Worm (Caenorhabditis elegans) whole organism, mixed stage, embryonic: Measurements from ENCODE around the gene F28B1.9.

Experiments used
- M03D4.4 ChIP-seq: sonication (generic microtip); optimal IDR thresholded peaks from 2 replicates; lab custom pipeline; 2017; ENCODE audit warnings: mild to moderate bottlenecking, missing genetic modification characterization, missing compliant biosample characterization
- bed-3 ChIP-seq: fragments of 200-800 bp; sonication (Bioruptor generic); optimal IDR thresholded peaks from 3 replicates; lab custom pipeline; 2018; ENCODE audit warnings: mild to moderate bottlenecking, missing genetic modification characterization, moderate library complexity, missing compliant biosample characterization
- blmp-1 ChIP-seq: fragments of 150-350 bp; optimal IDR thresholded peaks from 2 replicates; lab custom pipeline; 2014; ENCODE audit warnings: missing biosample characterization, missing genetic modification characterization
- ceh-83 ChIP-seq: fragments of 200-800 bp; sonication (Bioruptor generic); optimal IDR thresholded peaks from 2 replicates; lab custom pipeline; 2018; ENCODE audit warnings: mild to moderate bottlenecking, missing genetic modification characterization, missing compliant biosample characterization
- ces-1 ChIP-seq: fragments of 150-350 bp; optimal IDR thresholded peaks from 2 replicates; lab custom pipeline; 2014; ENCODE audit warnings: missing biosample characterization, missing genetic modification reagents, missing genetic modification characterization
- cnd-1 ChIP-seq: fragments of 200-800 bp; sonication (Bioruptor generic); optimal IDR thresholded peaks from 2 replicates; lab custom pipeline; 2018; ENCODE audit warnings: mild to moderate bottlenecking, missing genetic modification characterization, missing compliant biosample characterization
- drap-1 ChIP-seq: fragments of 200-800 bp; sonication (Bioruptor generic); optimal IDR thresholded peaks from 3 replicates; lab custom pipeline; 2018; ENCODE audit warnings: mild to moderate bottlenecking, missing genetic modification characterization, missing compliant biosample characterization
- elt-1 ChIP-seq: sonication (generic microtip); optimal IDR thresholded peaks from 2 replicates; lab custom pipeline; 2017; ENCODE audit warnings: missing genetic modification characterization, mild to moderate bottlenecking, missing compliant biosample characterization, antibody characterized with exemption, moderate library complexity, borderline replicate concordance; ENCODE audit not compliant: insufficient read depth
- elt-3 ChIP-seq: fragments of 150-350 bp; optimal IDR thresholded peaks from 2 replicates; lab custom pipeline; 2014; ENCODE audit warnings: missing biosample characterization, missing genetic modification characterization
- flh-1 ChIP-seq: fragments of 200-800 bp; sonication (Bioruptor generic); optimal IDR thresholded peaks from 2 replicates; lab custom pipeline; 2018; ENCODE audit warnings: mild to moderate bottlenecking, missing genetic modification characterization, moderate library complexity, missing compliant biosample characterization
- hlh-1 ChIP-seq: fragments of 150-350 bp; optimal IDR thresholded peaks from 2 replicates; lab custom pipeline; 2014; ENCODE audit warnings: missing biosample characterization, missing genetic modification reagents, missing genetic modification characterization
- lin-13 ChIP-seq: fragments of 150-350 bp; optimal IDR thresholded peaks from 2 replicates; lab custom pipeline; 2014; ENCODE audit warnings: missing biosample characterization, missing genetic modification characterization
- lin-32 ChIP-seq: fragments of 200-800 bp; sonication (Bioruptor generic); optimal IDR thresholded peaks from 2 replicates; lab custom pipeline; 2018; ENCODE audit warnings: mild to moderate bottlenecking, missing genetic modification characterization, missing compliant biosample characterization
- lsy-2 ChIP-seq: fragments of 150-350 bp; optimal IDR thresholded peaks from 2 replicates; lab custom pipeline; 2014; ENCODE audit warnings: missing biosample characterization, missing genetic modification characterization
- mab-5 ChIP-seq: fragments of 150-350 bp; optimal IDR thresholded peaks from 2 replicates; lab custom pipeline; 2014; ENCODE audit warnings: missing biosample characterization, missing genetic modification characterization
- mls-2 ChIP-seq: sonication (generic microtip); optimal IDR thresholded peaks from 2 replicates; lab custom pipeline; 2016; ENCODE audit warnings: mild to moderate bottlenecking, missing genetic modification characterization, moderate library complexity, missing compliant biosample characterization
- nhr-12 ChIP-seq: fragments of 150-350 bp; optimal IDR thresholded peaks from 2 replicates; lab custom pipeline; 2014; ENCODE audit warnings: missing biosample characterization, missing genetic modification characterization
- nhr-2 ChIP-seq: fragments of 150-350 bp; optimal IDR thresholded peaks from 2 replicates; lab custom pipeline; 2014; ENCODE audit warnings: missing biosample characterization, missing genetic modification characterization
- nhr-237 ChIP-seq: fragments of 150-350 bp; optimal IDR thresholded peaks from 2 replicates; lab custom pipeline; 2014; ENCODE audit warnings: missing biosample characterization, missing genetic modification characterization
- nhr-28 ChIP-seq: fragments of 150-350 bp; optimal IDR thresholded peaks from 2 replicates; lab custom pipeline; 2014; ENCODE audit warnings: missing biosample characterization, missing genetic modification characterization
- nhr-76 ChIP-seq: sonication (generic microtip); optimal IDR thresholded peaks from 2 replicates; lab custom pipeline; 2017; ENCODE audit warnings: missing biosample characterization, missing genetic modification characterization
- pha-4 ChIP-seq: fragments of 150-350 bp; optimal IDR thresholded peaks from 2 replicates; lab custom pipeline; 2018; ENCODE audit warnings: missing biosample characterization, missing genetic modification reagents, missing genetic modification characterization
- sem-2 ChIP-seq: fragments of 200-800 bp; sonication (Bioruptor generic); optimal IDR thresholded peaks from 2 replicates; lab custom pipeline; 2018; ENCODE audit warnings: mild to moderate bottlenecking, missing genetic modification characterization, missing compliant biosample characterization
- snpc-4 ChIP-seq: fragments of 150-350 bp; optimal IDR thresholded peaks from 2 replicates; lab custom pipeline; 2014; ENCODE audit warnings: missing biosample characterization, missing genetic modification characterization
- tbx-8 ChIP-seq: fragments of 200-800 bp; sonication (Bioruptor generic); optimal IDR thresholded peaks from 2 replicates; lab custom pipeline; 2018; ENCODE audit warnings: mild to moderate bottlenecking, missing genetic modification characterization, moderate library complexity, missing compliant biosample characterization
- unc-120 ChIP-seq: sonication (generic microtip); optimal IDR thresholded peaks from 2 replicates; lab custom pipeline; 2017; ENCODE audit warnings: missing genetic modification characterization, missing compliant biosample characterization; ENCODE audit not compliant: poor library complexity, severe bottlenecking
- unc-39 ChIP-seq: fragments of 150-350 bp; optimal IDR thresholded peaks from 2 replicates; lab custom pipeline; 2014; ENCODE audit warnings: missing biosample characterization, missing genetic modification characterization
- unc-62 ChIP-seq: fragments of 150-350 bp; optimal IDR thresholded peaks from 2 replicates; lab custom pipeline; 2014; ENCODE audit warnings: missing biosample characterization, missing genetic modification reagents, missing genetic modification characterization
- zip-8 ChIP-seq: fragments of 150-350 bp; optimal IDR thresholded peaks from 2 replicates; lab custom pipeline; 2014; ENCODE audit warnings: missing biosample characterization, missing genetic modification characterization
- ztf-11 ChIP-seq: fragments of 150-350 bp; optimal IDR thresholded peaks from 2 replicates; lab custom pipeline; 2014; ENCODE audit warnings: missing biosample characterization, missing genetic modification characterization

The F28B1.9 gene

DNA sequence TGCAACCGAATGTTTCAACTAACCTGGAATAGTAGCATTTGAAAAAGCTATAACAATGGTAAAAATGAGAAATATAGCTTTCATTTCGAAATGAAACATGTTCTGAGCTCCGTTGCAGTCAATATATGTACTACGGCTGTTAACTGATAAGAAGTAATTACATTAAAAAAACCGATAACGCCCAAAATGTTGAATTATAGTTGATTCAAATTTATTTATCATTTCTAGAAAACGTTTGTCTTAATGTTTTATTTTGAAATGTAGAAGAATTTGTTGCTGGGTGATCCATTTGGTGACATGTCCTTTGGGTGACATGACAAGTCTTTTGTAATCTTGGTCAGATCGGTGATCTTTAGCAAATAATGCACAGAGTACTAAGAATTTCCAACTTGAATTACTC is 27.7 kb downstream of the F28B1.9 start, which contains the start of gene T05E12.6:
Gene T05E12.6 (minus strand): TSS at position 101 of the 400 bp plus-strand sequence.
- TF ChIP-seq unc-39 (no peak), ceh-83 (GFP tag; lab: Kevin White, UChicago) (no peak), lsy-2 (tag; lab: Kevin White, UChicago) (no peak), unc-120 (no peak), lin-32 (GFP tag; lab: Kevin White, UChicago) (no peak), hlh-1 (tag; lab: Kevin White, UChicago) (no peak), nhr-2 (no peak), nhr-12 (tag; lab: Kevin White, UChicago) (no peak), nhr-237 (tag; lab: Kevin White, UChicago) (no peak), cnd-1 (tag; lab: Kevin White, UChicago) (no peak), nhr-28 (tag; lab: Kevin White, UChicago) (no peak), tbx-8 (GFP tag; lab: Kevin White, UChicago) (no peak), ztf-11 (no peak), flh-1 (GFP tag; lab: Kevin White, UChicago) (no peak), snpc-4 (tag; lab: Kevin White, UChicago) (no peak), blmp-1 (tag; lab: Kevin White, UChicago) (no peak), mls-2 (tag; lab: Kevin White, UChicago) (no peak), mab-5 (tag; lab: Kevin White, UChicago) (no peak)

DNA sequence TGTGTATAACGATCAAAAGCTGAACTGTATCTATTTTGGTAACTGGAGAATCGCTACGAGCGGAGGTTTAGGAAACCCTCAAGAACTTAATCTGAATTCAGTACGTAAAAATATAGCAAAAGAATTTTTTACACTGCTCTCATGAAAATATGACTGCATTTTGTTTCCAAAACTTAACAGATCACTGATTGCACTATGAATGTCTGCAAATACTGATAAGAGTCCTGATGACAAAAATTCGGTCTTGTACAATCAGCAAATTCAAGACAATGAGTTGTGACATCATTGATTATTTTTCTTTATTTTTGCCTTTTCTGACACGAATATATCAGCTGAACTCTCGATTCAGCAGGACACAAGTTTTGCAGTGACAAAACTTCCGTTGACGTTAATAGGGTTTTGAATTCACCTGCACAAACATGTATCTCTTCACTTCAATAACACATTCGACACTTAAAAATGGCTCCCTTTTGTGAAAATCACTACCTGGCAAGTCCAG is 28.3 kb downstream of the F28B1.9 start, which contains the start of gene srh-237:
Gene srh-237 (plus strand): TSS at position 449 of the 499 bp plus-strand sequence.
- TF ChIP-seq tbx-8 (GFP tag; lab: Kevin White, UChicago) (no peak), ceh-83 (GFP tag; lab: Kevin White, UChicago) (no peak), zip-8 (tag; lab: Kevin White, UChicago) (no peak), cnd-1 (tag; lab: Kevin White, UChicago) (no peak)

DNA sequence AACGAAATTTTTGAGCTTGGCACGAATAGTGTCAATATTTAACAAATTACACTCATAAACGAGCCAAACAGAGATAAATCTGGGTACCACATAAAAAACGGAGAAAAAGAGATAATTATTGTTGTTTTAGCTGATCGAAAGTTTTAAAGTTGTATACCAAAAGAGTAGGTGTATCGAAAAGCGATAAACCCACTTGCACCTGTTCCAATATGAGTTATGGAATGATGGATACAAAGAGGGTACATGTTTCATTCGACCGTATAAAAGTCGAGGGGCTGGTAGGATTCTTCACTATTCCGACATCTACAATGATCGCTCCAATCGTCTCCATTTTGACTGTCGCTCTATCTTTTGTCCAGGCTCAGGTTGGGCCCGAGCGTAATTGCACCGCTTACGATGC is 30.6 kb downstream of the F28B1.9 start, which contains the start of gene ZK218.1:
Gene ZK218.1 (plus strand): TSS at position 301 of the 400 bp plus-strand sequence.
- TF ChIP-seq nhr-2 (no peak), lsy-2 (tag; lab: Kevin White, UChicago) (no peak), sem-2 (no peak), nhr-76 (tag; lab: Kevin White, UChicago) (no peak), ztf-11 (no peak), ces-1 (GFP tag; lab: Kevin White, UChicago) (no peak), tbx-8 (GFP tag; lab: Kevin White, UChicago) (no peak), drap-1 (GFP tag; lab: Kevin White, UChicago) (no peak)
- TF ChIP-seq, all 35 proteins: peak for 0

DNA sequence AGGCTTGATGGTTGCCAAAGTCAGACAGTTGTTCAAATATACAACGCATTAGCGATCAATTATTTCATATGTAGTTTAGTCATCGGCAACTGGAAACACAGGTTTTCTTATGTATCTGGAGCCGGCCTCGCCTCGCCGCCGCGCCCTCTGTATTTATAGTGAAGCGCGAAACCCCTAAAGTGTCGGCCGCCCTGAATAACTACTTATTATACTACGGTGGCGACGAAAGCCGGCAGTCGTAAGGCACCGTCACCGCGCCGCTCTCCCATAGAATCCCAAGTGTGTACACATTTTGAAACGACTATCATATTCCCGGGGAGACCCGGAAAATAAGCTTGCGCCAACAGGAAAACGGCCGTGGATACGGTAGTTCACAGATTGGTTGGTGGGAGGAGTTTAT is 32.9 kb downstream of the F28B1.9 start:
- TF ChIP-seq elt-3 (tag; lab: Kevin White, UChicago): no peak

DNA sequence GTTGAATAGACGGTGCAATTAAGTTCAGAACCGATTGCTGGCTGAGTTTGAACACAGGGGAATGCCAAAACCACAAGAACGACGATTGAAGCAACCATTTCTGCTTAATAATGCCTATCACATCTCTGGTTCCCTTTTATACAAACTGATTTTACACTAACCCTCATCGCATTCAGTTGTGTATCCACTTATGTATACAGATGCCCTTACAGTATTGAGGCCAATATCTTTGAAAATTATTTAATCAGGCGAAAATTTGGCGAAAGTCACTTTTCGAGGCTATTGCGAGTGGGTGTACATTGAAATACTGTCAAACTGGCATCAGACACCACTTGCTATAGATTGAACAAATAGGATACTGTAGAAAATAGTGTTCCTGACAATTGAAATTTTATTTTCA is 37.0 kb downstream of the F28B1.9 start, which contains the start of the genes ZK218.3 and ZK218.4:
Gene ZK218.3 (minus strand): TSS at position 101 of the 400 bp plus-strand sequence.
Gene ZK218.4 (plus strand): TSS at position 186 of the 400 bp plus-strand sequence.
- TF ChIP-seq zip-8 (tag; lab: Kevin White, UChicago) (no peak), pha-4 (tag; lab: Kevin White, UChicago) (no peak), blmp-1 (tag; lab: Kevin White, UChicago) (no peak), ces-1 (GFP tag; lab: Kevin White, UChicago) (no peak), cnd-1 (tag; lab: Kevin White, UChicago) (no peak)
- TF ChIP-seq, all 35 proteins: peak for 0

DNA sequence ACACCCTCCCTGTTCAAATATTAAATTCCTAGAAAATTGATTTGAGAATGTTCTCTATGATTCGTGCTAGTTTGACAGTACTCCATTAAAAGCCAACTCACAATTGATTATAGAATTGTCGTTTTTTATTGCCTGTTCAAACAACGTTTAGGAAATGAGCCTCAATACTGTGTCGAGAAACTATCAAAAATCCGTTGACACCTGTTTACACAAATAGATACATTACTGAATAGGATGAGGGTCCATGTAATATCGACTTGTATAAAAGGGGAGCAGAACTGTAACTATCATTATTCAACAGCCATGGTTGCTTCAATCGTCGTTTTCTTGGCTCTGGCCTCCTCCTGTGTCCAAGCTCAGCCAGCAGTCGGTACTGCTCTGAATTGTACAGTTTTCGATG is 39.1 kb downstream of the F28B1.9 start, which contains the start of gene ZK218.5:
Gene ZK218.5 (plus strand): TSS at position 301 of the 400 bp plus-strand sequence.
- no peak for TF ChIP-seq unc-120
- TF ChIP-seq, all 35 proteins: peak for 0

DNA sequence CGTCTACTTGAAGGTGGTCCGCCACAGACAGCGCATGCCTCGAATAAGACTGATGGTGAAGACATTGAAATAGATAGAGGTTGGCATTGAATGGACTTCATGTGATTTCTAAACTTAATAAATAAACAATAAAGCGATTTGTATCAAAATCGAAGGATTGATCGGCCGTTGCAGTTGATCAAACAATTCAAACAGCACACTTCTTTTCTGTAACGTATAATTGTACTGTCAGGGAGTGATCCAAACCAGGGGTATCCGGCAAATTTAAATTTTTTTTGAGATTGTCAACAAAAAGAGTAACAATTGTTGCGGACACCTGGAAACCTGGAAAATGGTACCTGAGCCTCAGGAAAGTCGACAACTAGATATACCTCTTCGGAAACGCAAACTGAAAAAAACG is 42.8 kb downstream of the F28B1.9 start, which contains the start of gene nhr-248:
Gene nhr-248 (minus strand): TSS at position 101 of the 400 bp plus-strand sequence.
- no peak for TF ChIP-seq nhr-12 (tag; lab: Kevin White, UChicago)
- no peak for TF ChIP-seq sem-2
- TF ChIP-seq elt-1 (tag; lab: Kevin White, UChicago): no peak
- no peak for TF ChIP-seq unc-120
- no peak for TF ChIP-seq ceh-83 (GFP tag; lab: Kevin White, UChicago)
- TF ChIP-seq lsy-2 (tag; lab: Kevin White, UChicago): no peak
- TF ChIP-seq bed-3: no peak
- no peak for TF ChIP-seq M03D4.4
- TF ChIP-seq unc-62 (GFP tag; lab: Kevin White, UChicago): no peak
- no peak for TF ChIP-seq mab-5 (tag; lab: Kevin White, UChicago)
- TF ChIP-seq zip-8 (tag; lab: Kevin White, UChicago): no peak
- no peak for TF ChIP-seq nhr-76 (tag; lab: Kevin White, UChicago)
- no peak for TF ChIP-seq pha-4 (tag; lab: Kevin White, UChicago)
- no peak for TF ChIP-seq lin-13
- TF ChIP-seq drap-1 (GFP tag; lab: Kevin White, UChicago): no peak
- no peak for TF ChIP-seq hlh-1 (tag; lab: Kevin White, UChicago)
